Worm (Caenorhabditis elegans) whole organism, late embryonic: ENCODE results near the gene clec-20.
"Not testable (repeated sequence)": the region's sequence is repeated elsewhere in the genome, so short reads cannot be mapped to it uniquely, and the experiment has no call there.

ENCODE experiments used
- K02D7.2 ChIP-seq: sonication (generic microtip); optimal IDR thresholded peaks from 2 replicates; lab custom pipeline; 2017; ENCODE audit warnings: mild to moderate bottlenecking, missing genetic modification characterization, missing compliant biosample characterization
- T23F11.4 ChIP-seq: fragments of 200-800 bp; sonication (Bioruptor generic); optimal IDR thresholded peaks from 2 replicates; lab custom pipeline; 2018; ENCODE audit warnings: mild to moderate bottlenecking, missing genetic modification characterization, missing compliant biosample characterization
- ama-1 ChIP-seq: fragments of 150-350 bp; optimal IDR thresholded peaks from 2 replicates; lab custom pipeline; 2014
- ceh-14 ChIP-seq: sonication (generic microtip); optimal IDR thresholded peaks from 2 replicates; lab custom pipeline; 2016; ENCODE audit warnings: missing genotype, missing genetic modification characterization, missing compliant biosample characterization
- ceh-19 ChIP-seq: fragments of 200-800 bp; sonication (Bioruptor generic); optimal IDR thresholded peaks from 2 replicates; lab custom pipeline; 2018; ENCODE audit warnings: mild to moderate bottlenecking, missing genetic modification characterization, missing compliant biosample characterization
- ceh-2 ChIP-seq: sonication (generic microtip); optimal IDR thresholded peaks from 2 replicates; lab custom pipeline; 2016; ENCODE audit warnings: missing genotype, missing genetic modification characterization, missing compliant biosample characterization
- ceh-30 ChIP-seq: fragments of 150-350 bp; optimal IDR thresholded peaks from 2 replicates; lab custom pipeline; 2014; ENCODE audit warnings: missing biosample characterization, missing genetic modification characterization
- ceh-34 ChIP-seq: sonication (generic microtip); optimal IDR thresholded peaks from 2 replicates; lab custom pipeline; 2016; ENCODE audit warnings: mild to moderate bottlenecking, missing genetic modification characterization, missing compliant biosample characterization
- ceh-45 ChIP-seq: fragments of 200-800 bp; sonication (Bioruptor generic); IDR thresholded peaks from 2 replicates; pipeline ENCODE4 v1.3.6; 2022; ENCODE audit warnings: missing genetic modification reagents, missing genetic modification characterization, missing compliant biosample characterization
- ceh-48 ChIP-seq: sonication (generic microtip); optimal IDR thresholded peaks from 2 replicates; lab custom pipeline; 2016; ENCODE audit warnings: missing genetic modification characterization, inconsistent platforms, missing compliant biosample characterization
- ceh-6 ChIP-seq: fragments of 200-800 bp; sonication (Bioruptor generic); optimal IDR thresholded peaks from 2 replicates; lab custom pipeline; 2018; ENCODE audit warnings: mild to moderate bottlenecking, missing genetic modification characterization, missing compliant biosample characterization
- che-1 ChIP-seq: sonication (generic microtip); optimal IDR thresholded peaks from 2 replicates; lab custom pipeline; 2016; ENCODE audit warnings: mild to moderate bottlenecking, missing genetic modification characterization, missing compliant biosample characterization
- dmd-4 ChIP-seq: sonication (generic microtip); optimal IDR thresholded peaks from 2 replicates; lab custom pipeline; 2016; ENCODE audit warnings: borderline replicate concordance, missing genetic modification characterization, missing compliant biosample characterization
- elt-2 ChIP-seq: sonication (generic microtip); optimal IDR thresholded peaks from 2 replicates; lab custom pipeline; 2016; ENCODE audit warnings: missing genetic modification reagents, missing genetic modification characterization, missing compliant biosample characterization
- eyg-1 ChIP-seq: sonication (generic microtip); optimal IDR thresholded peaks from 2 replicates; lab custom pipeline; 2016; ENCODE audit warnings: missing genotype, missing genetic modification characterization, missing compliant biosample characterization
- fkh-10 ChIP-seq: fragments of 150-350 bp; optimal IDR thresholded peaks from 2 replicates; lab custom pipeline; 2014; ENCODE audit warnings: missing biosample characterization, missing genetic modification reagents, missing genetic modification characterization
- fkh-6 ChIP-seq: sonication (generic microtip); optimal IDR thresholded peaks from 2 replicates; lab custom pipeline; 2016; ENCODE audit warnings: missing genetic modification characterization, missing compliant biosample characterization
- hlh-13 ChIP-seq: fragments of 200-800 bp; sonication (Bioruptor generic); optimal IDR thresholded peaks from 2 replicates; lab custom pipeline; 2018; ENCODE audit warnings: mild to moderate bottlenecking, missing genetic modification characterization, missing compliant biosample characterization
- madf-2 ChIP-seq: sonication (generic microtip); optimal IDR thresholded peaks from 2 replicates; lab custom pipeline; 2017; ENCODE audit warnings: missing genetic modification characterization, missing compliant biosample characterization
- nfya-1 ChIP-seq: sonication (generic microtip); optimal IDR thresholded peaks from 2 replicates; lab custom pipeline; 2017; ENCODE audit warnings: missing genetic modification characterization, mild to moderate bottlenecking, missing compliant biosample characterization, antibody characterized with exemption, moderate library complexity
- nhr-11 ChIP-seq: fragments of 150-350 bp; optimal IDR thresholded peaks from 2 replicates; lab custom pipeline; 2014; ENCODE audit warnings: missing biosample characterization, missing genetic modification characterization
- nhr-232 ChIP-seq: sonication (generic microtip); optimal IDR thresholded peaks from 2 replicates; lab custom pipeline; 2016; ENCODE audit warnings: missing genetic modification characterization, missing compliant biosample characterization
- npax-4 ChIP-seq: sonication (generic microtip); optimal IDR thresholded peaks from 2 replicates; lab custom pipeline; 2016; ENCODE audit warnings: missing genetic modification characterization, missing compliant biosample characterization
- odd-2 ChIP-seq: sonication (generic microtip); optimal IDR thresholded peaks from 2 replicates; lab custom pipeline; 2017; ENCODE audit warnings: antibody characterized with exemption, mild to moderate bottlenecking, missing genetic modification characterization, missing compliant biosample characterization
- pat-9 ChIP-seq: fragments of 200-800 bp; sonication (Bioruptor generic); optimal IDR thresholded peaks from 2 replicates; lab custom pipeline; 2018; ENCODE audit warnings: mild to moderate bottlenecking, missing genetic modification characterization, moderate library complexity, missing compliant biosample characterization
- pha-2 ChIP-seq: sonication (generic microtip); optimal IDR thresholded peaks from 2 replicates; lab custom pipeline; 2017; ENCODE audit warnings: mild to moderate bottlenecking, missing genetic modification characterization, missing compliant biosample characterization
- pha-4 ChIP-seq: fragments of 150-350 bp; optimal IDR thresholded peaks from 2 replicates; lab custom pipeline; 2018; ENCODE audit warnings: missing biosample characterization, missing genetic modification reagents, missing genetic modification characterization
- pros-1 ChIP-seq: fragments of 150-350 bp; optimal IDR thresholded peaks from 2 replicates; lab custom pipeline; 2014; ENCODE audit warnings: missing biosample characterization, missing genetic modification reagents, missing genetic modification characterization
- sdc-2 ChIP-seq: sonication (generic microtip); optimal IDR thresholded peaks from 2 replicates; lab custom pipeline; 2016; ENCODE audit warnings: missing genotype, missing genetic modification characterization, missing compliant biosample characterization
- syd-9 ChIP-seq: sonication (generic microtip); optimal IDR thresholded peaks from 2 replicates; lab custom pipeline; 2016; ENCODE audit warnings: mild to moderate bottlenecking, missing genetic modification characterization, moderate library complexity, missing compliant biosample characterization
- tbx-2 ChIP-seq: sonication (generic microtip); optimal IDR thresholded peaks from 2 replicates; lab custom pipeline; 2016; ENCODE audit warnings: missing genetic modification characterization, missing compliant biosample characterization
- tbx-7 ChIP-seq: sonication (generic microtip); optimal IDR thresholded peaks from 2 replicates; lab custom pipeline; 2016; ENCODE audit warnings: missing genotype, missing genetic modification characterization, missing compliant biosample characterization
- unc-3 ChIP-seq, 2 experiments: fragments of 200-800 bp in 1 of 2; sonication (Bioruptor generic) in 1 of 2; sonication (generic microtip) in 1 of 2; conservative IDR thresholded peaks in 1 of 2; optimal IDR thresholded peaks in 1 of 2; 2 replicates each; pipeline versions ENCODE4 v1.3.6 to Lab custom; 2016 to 2022; ENCODE audit warnings: missing compliant biosample characterization in 2 of 2, missing genetic modification characterization in 2 of 2, missing genetic modification reagents in 1 of 2
- unc-42 ChIP-seq: sonication (generic microtip); optimal IDR thresholded peaks from 2 replicates; lab custom pipeline; 2016; ENCODE audit warnings: missing genotype, missing genetic modification characterization, missing compliant biosample characterization
- unc-55 ChIP-seq: sonication (generic microtip); optimal IDR thresholded peaks from 2 replicates; lab custom pipeline; 2017; ENCODE audit warnings: missing biosample characterization, missing genetic modification reagents, missing genetic modification characterization
- unc-86 ChIP-seq: sonication (generic microtip); optimal IDR thresholded peaks from 2 replicates; lab custom pipeline; 2016; ENCODE audit warnings: missing genetic modification characterization, missing compliant biosample characterization

Gene clec-20

ce11 chrII:1595137-1595536 is at the start of gene clec-20:
Gene clec-20, minus strand, starts transcription at chrII:1595237.
- TF ChIP-seq ceh-6 (GFP tag; lab: Kevin White, UChicago) = no peak
- no peak for TF ChIP-seq npax-4
- TF ChIP-seq nhr-232 (tag; lab: Kevin White, UChicago) = no peak
- TF ChIP-seq che-1 (tag; lab: Kevin White, UChicago) = no peak
- TF ChIP-seq unc-3 (GFP tag; conservative IDR thresholded peaks at IDR 0.05; lab: Robert Waterston, UW) = no peak
- TF ChIP-seq unc-3 (tag; optimal IDR thresholded peaks at IDR 0.05; lab: Kevin White, UChicago) = no peak
- TF ChIP-seq pha-4 = no peak
- no peak for TF ChIP-seq unc-55 (GFP tag; lab: Kevin White, UChicago)
- no peak for TF ChIP-seq tbx-2 (tag; lab: Kevin White, UChicago)
- no peak for TF ChIP-seq elt-2 (tag; lab: Kevin White, UChicago)
- TF ChIP-seq nfya-1 (tag; lab: Kevin White, UChicago) = no peak
- TF ChIP-seq pha-2 (tag; lab: Kevin White, UChicago) = no peak
- TF ChIP-seq hlh-13 (GFP tag; lab: Kevin White, UChicago) = no peak
- no peak for TF ChIP-seq odd-2
- no peak for TF ChIP-seq tbx-7 (tag; lab: Kevin White, UChicago)

ce11 chrII:1640496-1640895 is 45.5 kb upstream of the clec-20 start, which contains the start of gene srh-72:
Gene srh-72, minus strand, starts transcription at chrII:1640596.
- TF ChIP-seq ceh-30 (tag; lab: Kevin White, UChicago) (no peak), npax-4 (no peak), K02D7.2 (tag; lab: Kevin White, UChicago) (no peak), pat-9 (no peak), ceh-48 (tag; lab: Kevin White, UChicago) (no peak), ceh-45 (GFP tag; lab: Robert Waterston, UW) (no peak), ama-1 (no peak), ceh-14 (tag; lab: Kevin White, UChicago) (no peak), sdc-2 (no peak), madf-2 (tag; lab: Kevin White, UChicago) (no peak), ceh-34 (tag; lab: Kevin White, UChicago) (no peak), ceh-2 (no peak), syd-9 (tag; lab: Kevin White, UChicago) (no peak), dmd-4 (no peak)

- TF ChIP-seq nhr-232, che-1, fkh-6 (tag; lab: Kevin White, UChicago): not testable (repeated sequence)
Observed at ce11 chrII:1636392-1636791, 41.4 kb upstream of the clec-20 start, which contains the start of gene srg-20. Gene srg-20, plus strand, starts transcription at chrII:1636692.

ce11 chrII:1635969-1636368 is 40.9 kb upstream of the clec-20 start:
- TF ChIP-seq ceh-14 (tag; lab: Kevin White, UChicago) = no peak
- TF ChIP-seq madf-2 (tag; lab: Kevin White, UChicago) = no peak
- no peak for TF ChIP-seq pat-9
- TF ChIP-seq pros-1 (tag; lab: Kevin White, UChicago) = no peak
- no peak for TF ChIP-seq ceh-19 (GFP tag; lab: Kevin White, UChicago)
- no peak for TF ChIP-seq fkh-10 (GFP tag; lab: Kevin White, UChicago)
- TF ChIP-seq T23F11.4 (GFP tag; lab: Kevin White, UChicago) = no peak
- TF ChIP-seq ama-1 = no peak
- TF ChIP-seq unc-42 (tag; lab: Kevin White, UChicago) = no peak
- no peak for TF ChIP-seq eyg-1 (tag; lab: Kevin White, UChicago)
- no peak for TF ChIP-seq unc-86
- no peak for TF ChIP-seq nhr-11 (tag; lab: Kevin White, UChicago)
